Fruit fly (Drosophila melanogaster) whole organism, embryonic: ENCODE results near the gene Ilp1.

ENCODE experiments used
- Atf-2 ChIP-seq: fragments of 200-800 bp; sonication (Bioruptor generic); optimal IDR thresholded peaks from 2 replicates; lab custom pipeline; 2016; ENCODE audit warnings: missing biosample characterization, missing genetic modification characterization
- Bgb ChIP-seq: fragments of 200-800 bp; sonication (Bioruptor generic); IDR thresholded peaks from 2 replicates; pipeline ENCODE4 v1.3.6; 2022; ENCODE audit warnings: missing biosample characterization, missing genetic modification characterization; ENCODE audit not compliant: partially characterized antibody
- CG11247 ChIP-seq: fragments of 200-800 bp; sonication (Bioruptor generic); IDR thresholded peaks from 2 replicates; pipeline ENCODE4 v1.3.6; 2022; ENCODE audit warnings: missing biosample characterization, missing genetic modification characterization
- CG11695 ChIP-seq: fragments of 200-800 bp; sonication (Bioruptor generic); IDR thresholded peaks from 3 replicates; pipeline ENCODE4 v1.3.6; 2022; ENCODE audit warnings: missing biosample characterization, missing genetic modification characterization
- CG14441 ChIP-seq: fragments of 200-800 bp; sonication (Bioruptor generic); IDR thresholded peaks from 2 replicates; pipeline ENCODE4 v1.3.6; 2022; ENCODE audit warnings: missing biosample characterization, missing genetic modification characterization
- CG14965 ChIP-seq: fragments of 200-800 bp; sonication (Bioruptor generic); optimal IDR thresholded peaks from 2 replicates; lab custom pipeline; 2016; ENCODE audit warnings: missing biosample characterization, missing genetic modification characterization, borderline replicate concordance
- CG15601 ChIP-seq: fragments of 200-800 bp; sonication (Bioruptor generic); optimal IDR thresholded peaks from 3 replicates; lab custom pipeline; 2019; ENCODE audit warnings: missing biosample characterization, mild to moderate bottlenecking, missing genetic modification characterization, moderate library complexity
- CG1603 ChIP-seq: fragments of 200-800 bp; sonication (Bioruptor generic); optimal IDR thresholded peaks from 2 replicates; lab custom pipeline; 2019; ENCODE audit warnings: missing biosample characterization, mild to moderate bottlenecking, missing genetic modification characterization, moderate library complexity
- CG1792 ChIP-seq: fragments of 200-800 bp; sonication (Bioruptor generic); optimal IDR thresholded peaks from 2 replicates; lab custom pipeline; 2016; ENCODE audit warnings: missing biosample characterization, missing genetic modification characterization
- CG18262 ChIP-seq: fragments of 200-800 bp; optimal IDR thresholded peaks from 3 replicates; lab custom pipeline; 2019; ENCODE audit warnings: missing biosample characterization, mild to moderate bottlenecking, missing genetic modification characterization, moderate library complexity
- CG30020 ChIP-seq: fragments of 200-800 bp; optimal IDR thresholded peaks from 2 replicates; lab custom pipeline; 2019; ENCODE audit warnings: missing biosample characterization, mild to moderate bottlenecking, missing genetic modification characterization, moderate library complexity
- CG31388 ChIP-seq: fragments of 200-800 bp; sonication (Bioruptor generic); optimal IDR thresholded peaks from 2 replicates; lab custom pipeline; 2016; ENCODE audit warnings: missing biosample characterization, missing genetic modification characterization
- CG31441 ChIP-seq: fragments of 200-800 bp; sonication (Bioruptor generic); IDR thresholded peaks from 2 replicates; pipeline ENCODE4 v1.3.6; 2022; ENCODE audit warnings: missing biosample characterization, missing genetic modification characterization
- CG4282 ChIP-seq: fragments of 200-800 bp; sonication (Bioruptor generic); optimal IDR thresholded peaks from 2 replicates; lab custom pipeline; 2016; ENCODE audit warnings: missing biosample characterization, missing genetic modification characterization
- CG4328 ChIP-seq: fragments of 200-800 bp; sonication (Bioruptor generic); optimal IDR thresholded peaks from 3 replicates; lab custom pipeline; 2017; ENCODE audit warnings: missing biosample characterization, missing genetic modification reagents, missing genetic modification characterization
- CG43689 ChIP-seq: fragments of 200-800 bp; sonication (Bioruptor generic); IDR thresholded peaks from 2 replicates; pipeline ENCODE4 v1.3.6; 2022; ENCODE audit warnings: missing biosample characterization, missing genetic modification characterization
- CG6765 ChIP-seq: fragments of 200-800 bp; sonication (Bioruptor generic); optimal IDR thresholded peaks from 3 replicates; lab custom pipeline; 2017; ENCODE audit warnings: missing biosample characterization, mild to moderate bottlenecking, missing genetic modification characterization
- CG6791 ChIP-seq: fragments of 200-800 bp; sonication (Bioruptor generic); IDR thresholded peaks from 3 replicates; pipeline ENCODE4 v1.3.6; 2022; ENCODE audit warnings: missing biosample characterization, missing genetic modification characterization; ENCODE audit not compliant: partially characterized antibody
- CG7556 ChIP-seq: fragments of 200-800 bp; sonication (Bioruptor generic); optimal IDR thresholded peaks from 2 replicates; lab custom pipeline; 2017; ENCODE audit warnings: missing biosample characterization, mild to moderate bottlenecking, missing genetic modification characterization
- CkIIα-i1 ChIP-seq: fragments of 200-800 bp; sonication (Bioruptor generic); IDR thresholded peaks from 2 replicates; pipeline ENCODE4 v1.3.6; 2022; ENCODE audit warnings: missing biosample characterization, missing genetic modification characterization
- Dek ChIP-seq: fragments of 200-800 bp; sonication (Bioruptor generic); optimal IDR thresholded peaks from 3 replicates; lab custom pipeline; 2019; ENCODE audit warnings: missing biosample characterization, mild to moderate bottlenecking, missing genetic modification characterization, moderate library complexity
- Dref ChIP-seq: fragments of 200-800 bp; sonication (Bioruptor generic); IDR thresholded peaks from 2 replicates; pipeline ENCODE4 v1.3.6; 2022; ENCODE audit warnings: missing biosample characterization, missing genetic modification characterization
- Drgx ChIP-seq: fragments of 200-800 bp; sonication (Bioruptor generic); IDR thresholded peaks from 2 replicates; pipeline ENCODE4 v1.3.6; 2022; ENCODE audit warnings: missing biosample characterization, missing genetic modification characterization
- E2f1 ChIP-seq: fragments of 200-800 bp; sonication (Bioruptor generic); IDR thresholded peaks from 2 replicates; pipeline ENCODE4 v1.3.6; 2022; ENCODE audit warnings: missing biosample characterization, missing genetic modification characterization
- HLH54F ChIP-seq: fragments of 200-800 bp; sonication (Bioruptor generic); optimal IDR thresholded peaks from 3 replicates; lab custom pipeline; 2016; ENCODE audit warnings: missing biosample characterization, missing genetic modification characterization
- Mad ChIP-seq: fragments of 200-800 bp; sonication (Bioruptor generic); optimal IDR thresholded peaks from 2 replicates; lab custom pipeline; 2016; ENCODE audit warnings: missing biosample characterization, missing genetic modification characterization
- Med ChIP-seq: fragments of 200-800 bp; sonication (Bioruptor generic); peaks from one replicate; lab custom pipeline; 2016; ENCODE audit warnings: missing biosample characterization, missing genetic modification characterization, mild to moderate bottlenecking, inconsistent platforms, moderate library complexity
- Spps ChIP-seq: fragments of 200-800 bp; sonication (Bioruptor generic); optimal IDR thresholded peaks from 2 replicates; lab custom pipeline; 2018; ENCODE audit warnings: missing biosample characterization, mild to moderate bottlenecking, missing genetic modification characterization
- Sry-β ChIP-seq: fragments of 200-800 bp; sonication (Bioruptor generic); optimal IDR thresholded peaks from 2 replicates; lab custom pipeline; 2018; ENCODE audit warnings: missing biosample characterization, mild to moderate bottlenecking, missing genetic modification characterization, moderate library complexity
- Usf ChIP-seq: fragments of 200-800 bp; sonication (Bioruptor generic); optimal IDR thresholded peaks from 2 replicates; lab custom pipeline; 2017; ENCODE audit warnings: missing genotype, missing biosample characterization, missing genetic modification characterization
- Xbp1 ChIP-seq: fragments of 200-800 bp; sonication (Bioruptor generic); optimal IDR thresholded peaks from 3 replicates; lab custom pipeline; 2016; ENCODE audit warnings: missing biosample characterization, mild to moderate bottlenecking, missing genetic modification characterization
- bowl ChIP-seq: fragments of 200-800 bp; sonication (Bioruptor generic); IDR thresholded peaks from 2 replicates; pipeline ENCODE4 v1.3.6; 2022; ENCODE audit warnings: missing biosample characterization, missing genetic modification characterization
- ci ChIP-seq: fragments of 200-800 bp; sonication (Bioruptor generic); IDR thresholded peaks from 3 replicates; pipeline ENCODE4 v1.3.6; 2022; ENCODE audit warnings: missing biosample characterization, missing genetic modification characterization
- crp ChIP-seq, 2 experiments: fragments of 200-800 bp; sonication (Bioruptor generic); optimal IDR thresholded peaks; 2 replicates in 1 of 2; 3 replicates in 1 of 2; lab custom pipeline; 2017; ENCODE audit warnings: missing biosample characterization in 2 of 2, missing genetic modification characterization in 2 of 2, mild to moderate bottlenecking in 1 of 2, moderate library complexity in 1 of 2
- da ChIP-seq: fragments of 200-800 bp; sonication (Bioruptor generic); optimal IDR thresholded peaks from 2 replicates; lab custom pipeline; 2016; ENCODE audit warnings: missing biosample characterization, missing genetic modification characterization
- dmrt11E ChIP-seq: fragments of 200-800 bp; sonication (Bioruptor generic); optimal IDR thresholded peaks from 3 replicates; lab custom pipeline; 2018; ENCODE audit warnings: missing biosample characterization, mild to moderate bottlenecking, missing genetic modification characterization, moderate library complexity
- klu ChIP-seq: fragments of 200-800 bp; sonication (Bioruptor generic); IDR thresholded peaks from 2 replicates; pipeline ENCODE4 v1.3.6; 2022; ENCODE audit warnings: missing biosample characterization, missing genetic modification characterization
- mirr ChIP-seq: fragments of 200-800 bp; sonication (Bioruptor generic); optimal IDR thresholded peaks from 3 replicates; lab custom pipeline; 2018; ENCODE audit warnings: missing biosample characterization, mild to moderate bottlenecking, missing genetic modification characterization
- nmo ChIP-seq: fragments of 200-800 bp; sonication (Bioruptor generic); optimal IDR thresholded peaks from 2 replicates; lab custom pipeline; 2018; ENCODE audit warnings: missing biosample characterization, mild to moderate bottlenecking, missing genetic modification characterization, moderate library complexity
- org-1 ChIP-seq: fragments of 200-800 bp; sonication (Bioruptor generic); optimal IDR thresholded peaks from 2 replicates; lab custom pipeline; 2017; ENCODE audit warnings: missing biosample characterization, missing genetic modification characterization
- pb ChIP-seq: fragments of 200-800 bp; sonication (Bioruptor generic); optimal IDR thresholded peaks from 3 replicates; lab custom pipeline; 2016; ENCODE audit warnings: missing biosample characterization, missing genetic modification characterization
- phol ChIP-seq: fragments of 200-800 bp; sonication (Bioruptor generic); optimal IDR thresholded peaks from 3 replicates; lab custom pipeline; 2018; ENCODE audit warnings: missing biosample characterization, mild to moderate bottlenecking, missing genetic modification characterization, moderate library complexity
- pita ChIP-seq: fragments of 200-800 bp; sonication (Bioruptor generic); optimal IDR thresholded peaks from 2 replicates; lab custom pipeline; 2017; ENCODE audit warnings: missing biosample characterization, mild to moderate bottlenecking, missing genetic modification characterization
- ranshi ChIP-seq: fragments of 200-800 bp; sonication (Bioruptor generic); IDR thresholded peaks from 2 replicates; pipeline ENCODE4 v1.3.6; 2022; ENCODE audit warnings: missing biosample characterization, missing genetic modification characterization
- schlank ChIP-seq: fragments of 200-800 bp; sonication (Bioruptor generic); optimal IDR thresholded peaks from 2 replicates; lab custom pipeline; 2018; ENCODE audit warnings: missing biosample characterization, mild to moderate bottlenecking, missing genetic modification characterization
- scrt ChIP-seq: fragments of 200-800 bp; sonication (Bioruptor generic); optimal IDR thresholded peaks from 2 replicates; lab custom pipeline; 2018; ENCODE audit warnings: missing biosample characterization, mild to moderate bottlenecking, missing genetic modification characterization, moderate library complexity
- shn ChIP-seq: fragments of 200-800 bp; sonication (Bioruptor generic); optimal IDR thresholded peaks from 3 replicates; lab custom pipeline; 2016; ENCODE audit warnings: missing biosample characterization, missing genetic modification characterization
- slou ChIP-seq: fragments of 200-800 bp; sonication (Bioruptor generic); optimal IDR thresholded peaks from 3 replicates; lab custom pipeline; 2016; ENCODE audit warnings: missing biosample characterization, missing genetic modification characterization
- tna ChIP-seq: fragments of 200-800 bp; sonication (Bioruptor generic); IDR thresholded peaks from 2 replicates; pipeline ENCODE4 v1.3.6; 2022; ENCODE audit warnings: missing biosample characterization, missing genetic modification characterization; ENCODE audit not compliant: partially characterized antibody
- toy ChIP-seq: fragments of 200-800 bp; sonication (Bioruptor generic); IDR thresholded peaks from 2 replicates; pipeline ENCODE4 v1.3.6; 2022; ENCODE audit warnings: missing biosample characterization, missing genetic modification characterization
- trem ChIP-seq: fragments of 200-800 bp; optimal IDR thresholded peaks from 3 replicates; lab custom pipeline; 2019; ENCODE audit warnings: missing biosample characterization, mild to moderate bottlenecking, missing genetic modification characterization, moderate library complexity

Ilp1 gene

dm6 chr3L:9838534-9838933, 40.3 kb downstream of the Ilp1 start, which contains the start of gene Cdk8 (continued):
- TF ChIP-seq tna (GFP tag; lab: Robert Waterston, UW) = no peak
- TF ChIP-seq Bgb = no peak; the same call in 1 of the 2 replicates
- peak; percentile 41 for TF ChIP-seq Xbp1
- no peak for TF ChIP-seq CG4282 (GFP tag; lab: Kevin White, UChicago)
- peak; percentile 13 for TF ChIP-seq trem (tag; lab: Kevin White, UChicago)
- 0 out of 3 replicates have a peak, but pooled peaks have one; percentile 33 for TF ChIP-seq CG11695
- peak; percentile 39 for TF ChIP-seq CG18262 (tag; lab: Kevin White, UChicago)
- TF ChIP-seq CG4328 (GFP tag; lab: Kevin White, UChicago) = no peak
- TF ChIP-seq phol (tag; lab: Kevin White, UChicago) = peak; percentile 67
- TF ChIP-seq dmrt11E (tag; lab: Kevin White, UChicago) = no peak
- no peak for TF ChIP-seq toy (GFP tag; lab: Robert Waterston, UW)
- TF ChIP-seq Sry-β (GFP tag; lab: Kevin White, UChicago) = peak; percentile 92
- no peak for TF ChIP-seq schlank (tag; lab: Kevin White, UChicago)
- TF ChIP-seq shn (GFP tag; lab: Kevin White, UChicago) = no peak
- peak; percentile 72 for TF ChIP-seq Dref (GFP tag; lab: Robert Waterston, UW)
- no peak for TF ChIP-seq Drgx (GFP tag; lab: Robert Waterston, UW)
- peak; percentile 86 for TF ChIP-seq Med (GFP tag; lab: Kevin White, UChicago)
- TF ChIP-seq CG31388 (GFP tag; lab: Kevin White, UChicago) = no peak
- no peak for TF ChIP-seq pita (GFP tag; lab: Kevin White, UChicago)
- TF ChIP-seq CG1792 (GFP tag; lab: Kevin White, UChicago) = no peak
- no peak for TF ChIP-seq slou (GFP tag; lab: Kevin White, UChicago)
- no peak for TF ChIP-seq klu (GFP tag; lab: Robert Waterston, UW)
- TF ChIP-seq crp (GFP tag; optimal IDR thresholded peaks at IDR 0.05; lab: Kevin White, UChicago) = peak; percentile 68 to 92
- TF ChIP-seq HLH54F (GFP tag; lab: Kevin White, UChicago) = peak; percentile 32
- no peak for TF ChIP-seq CG6791 (GFP tag; lab: Robert Waterston, UW)
- TF ChIP-seq da (GFP tag; lab: Kevin White, UChicago) = no peak
- TF ChIP-seq ranshi (GFP tag; lab: Robert Waterston, UW) = no peak
- no peak for TF ChIP-seq Usf
- TF ChIP-seq CkIIα-i1 (GFP tag; lab: Robert Waterston, UW) = no peak
- peak; percentile 42 for TF ChIP-seq CG30020
- no peak for TF ChIP-seq pb (GFP tag; lab: Kevin White, UChicago)
- peak; percentile 28 for TF ChIP-seq nmo (GFP tag; lab: Kevin White, UChicago)
- TF ChIP-seq Atf-2 (GFP tag; lab: Kevin White, UChicago) = no peak
- no peak for TF ChIP-seq CG1603 (tag; lab: Kevin White, UChicago)
- no peak; the same call in 1 of the 2 replicates for TF ChIP-seq CG31441
- no peak for TF ChIP-seq CG43689
- no peak for TF ChIP-seq CG6765 (GFP tag; lab: Kevin White, UChicago)
- TF ChIP-seq CG11247 (GFP tag; lab: Robert Waterston, UW) = no peak
- TF ChIP-seq CG7556 (GFP tag; lab: Kevin White, UChicago) = peak; percentile 15
- TF ChIP-seq CG14441 (GFP tag; lab: Robert Waterston, UW) = no peak
- TF ChIP-seq CG15601 = peak; percentile 17
- TF ChIP-seq Spps = no peak
- no peak for TF ChIP-seq mirr (GFP tag; lab: Kevin White, UChicago)
- TF ChIP-seq Mad (GFP tag; lab: Kevin White, UChicago) = no peak
- peak; percentile 19; the same call in 1 of the 2 replicates for TF ChIP-seq E2f1 (GFP tag; lab: Robert Waterston, UW)
- TF ChIP-seq bowl = no peak
- TF ChIP-seq org-1 (GFP tag; lab: Kevin White, UChicago) = no peak
- no peak; the same call in 2 of the 3 replicates for TF ChIP-seq ci (GFP tag; lab: Robert Waterston, UW)
- no peak for TF ChIP-seq CG14965
- TF ChIP-seq scrt = no peak
- peak; percentile 24 for TF ChIP-seq Dek (tag; lab: Kevin White, UChicago)
